Worm (Caenorhabditis elegans): ENCODE results near the gene W09C2.7.

The W09C2.7 gene

DNA sequence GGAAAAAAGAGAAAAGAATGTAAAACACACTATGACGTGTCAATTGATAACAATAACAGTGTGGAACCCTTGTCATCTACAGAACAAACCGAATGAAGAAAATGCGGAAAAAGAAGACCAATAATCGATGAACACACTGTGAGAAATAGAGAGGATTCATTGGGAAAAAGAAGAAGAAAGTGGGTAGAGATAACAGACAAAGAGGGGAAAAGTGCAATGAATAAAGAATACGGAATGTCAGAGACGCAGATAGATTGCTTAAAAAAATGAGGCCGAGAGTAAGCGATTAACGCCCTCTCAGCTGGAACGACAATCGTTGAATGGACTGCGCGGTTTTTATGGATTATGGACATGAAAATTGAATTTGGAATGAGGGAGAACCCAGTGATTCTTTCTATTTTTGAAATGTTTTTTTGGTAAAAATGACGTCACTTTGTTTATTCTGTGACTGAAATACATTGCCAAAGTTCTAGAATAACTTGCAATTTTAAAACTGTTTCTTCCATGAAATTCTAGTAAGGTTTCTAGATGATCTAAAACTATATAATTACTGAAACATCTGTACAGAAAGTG is 25.7 kb upstream of the W09C2.7 start, which contains the start of gene amph-1 (continued):
- TF ChIP-seq jun-1 (tag; optimal IDR thresholded peaks at IDR 0.05) (no peak), ZK546.5 (tag; optimal IDR thresholded peaks at IDR 0.05) (no peak), ztf-7 (tag; optimal IDR thresholded peaks at IDR 0.05) (no peak), php-3 (GFP tag; IDR thresholded peaks at IDR 0.05) (no peak), duxl-1 (tag; optimal IDR thresholded peaks at IDR 0.05; ENCODE audit: poor library complexity) (no peak), rbr-2 (tag; optimal IDR thresholded peaks at IDR 0.05) (no peak), T26A8.4 (GFP tag; IDR thresholded peaks at IDR 0.05) (no peak), hlh-30 (tag; optimal IDR thresholded peaks at IDR 0.05; ENCODE audit: insufficient read depth) (peak; percentile 28), hif-1 (tag; optimal IDR thresholded peaks at IDR 0.05) (no peak), madf-9 (GFP tag; conservative IDR thresholded peaks at IDR 0.05) (0 out of 2 replicates have a peak, but pooled peaks have one; percentile 6), dpl-1 (GFP tag; optimal IDR thresholded peaks at IDR 0.05) (no peak), skn-1 (tag; optimal IDR thresholded peaks at IDR 0.05) (no peak), dmd-8 (GFP tag; IDR thresholded peaks at IDR 0.05) (no peak), F49E8.2 (tag; optimal IDR thresholded peaks at IDR 0.05; ENCODE audit: borderline replicate concordance) (no peak), hlh-11 (tag; optimal IDR thresholded peaks at IDR 0.05) (peak; percentile 73), ceh-20 (GFP tag; IDR thresholded peaks at IDR 0.05) (no peak), ztf-11 (tag; optimal IDR thresholded peaks at IDR 0.05) (no peak)

DNA sequence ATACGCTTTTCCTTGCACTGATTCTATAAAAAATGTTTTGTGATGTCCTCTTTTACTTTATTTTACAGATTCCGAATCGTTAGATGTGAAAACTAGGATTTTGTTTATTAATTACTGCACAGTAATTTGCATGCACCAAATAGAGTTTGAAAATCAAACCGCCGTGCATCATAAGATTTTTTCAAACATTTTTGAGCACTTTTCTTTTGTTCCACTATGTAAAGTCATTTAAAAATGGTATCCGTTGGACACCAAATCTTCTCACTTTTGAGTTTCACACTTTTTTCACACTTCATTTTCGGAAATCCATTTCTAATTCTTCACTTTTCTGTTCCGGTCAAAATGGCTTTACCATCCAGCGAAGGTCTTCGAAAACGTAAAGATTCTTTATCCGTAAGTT is 21.0 kb upstream of the W09C2.7 start, which contains the start of gene degl-2:
TSS of gene degl-2 (plus strand) at position 301 of the 400 bp plus-strand sequence.
- TF ChIP-seq nhr-11 (tag; optimal IDR thresholded peaks at IDR 0.05) (no peak), pqm-1 (tag; optimal IDR thresholded peaks at IDR 0.05) (no peak), D1046.2 (GFP tag; IDR thresholded peaks at IDR 0.05) (no peak)

DNA sequence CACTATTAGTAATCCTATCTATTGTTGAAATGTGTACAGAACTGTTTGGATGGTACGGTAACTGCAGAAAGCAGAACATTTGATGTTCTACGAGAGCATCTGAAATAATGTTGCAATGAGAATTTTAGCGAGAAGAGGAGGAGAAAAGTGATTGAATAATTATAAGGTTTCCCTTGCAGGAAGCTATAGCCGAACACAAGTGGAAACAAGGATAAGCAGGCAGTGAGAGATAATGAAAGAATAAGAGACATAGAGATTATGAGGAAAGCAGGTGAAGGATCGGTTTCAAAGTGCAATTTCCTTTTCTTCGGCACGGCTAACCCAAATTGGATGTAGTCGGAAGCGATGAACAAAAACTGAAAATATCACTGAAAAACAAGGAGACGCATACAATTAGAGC is 19.8 kb upstream of the W09C2.7 start, which contains the start of gene del-2:
TSS of gene del-2 (minus strand) at position 101 of the 400 bp plus-strand sequence.
- TF ChIP-seq php-3 (GFP tag; IDR thresholded peaks at IDR 0.05) (no peak), F37D6.2 (tag; optimal IDR thresholded peaks at IDR 0.05) (no peak), spr-3 (GFP tag; optimal IDR thresholded peaks at IDR 0.05) (no peak), mep-1 (tag; optimal IDR thresholded peaks at IDR 0.05) (no peak), rbr-2 (tag; optimal IDR thresholded peaks at IDR 0.05) (no peak), nhr-11 (tag; optimal IDR thresholded peaks at IDR 0.05) (no peak), cey-2 (tag; optimal IDR thresholded peaks at IDR 0.05; ENCODE audit: borderline replicate concordance, insufficient read depth) (no peak), unc-39 (tag; optimal IDR thresholded peaks at IDR 0.05) (no peak), ceh-32 (tag; optimal IDR thresholded peaks at IDR 0.05; ENCODE audit: poor library complexity) (no peak), set-16 (GFP tag; IDR thresholded peaks at IDR 0.05) (no peak), zag-1 (tag; optimal IDR thresholded peaks at IDR 0.05) (no peak), Y75B8A.6 (GFP tag; IDR thresholded peaks at IDR 0.05) (no peak), F49E8.2 (tag; optimal IDR thresholded peaks at IDR 0.05; ENCODE audit: borderline replicate concordance) (no peak), attf-4 (tag; optimal IDR thresholded peaks at IDR 0.05) (no peak), aly-2 (tag; optimal IDR thresholded peaks at IDR 0.05) (no peak), mdl-1 (tag; optimal IDR thresholded peaks at IDR 0.05) (no peak), jun-1 (tag; optimal IDR thresholded peaks at IDR 0.05) (no peak), lin-1 (GFP tag; IDR thresholded peaks at IDR 0.05) (no peak), nhr-111 (GFP tag; optimal IDR thresholded peaks at IDR 0.05) (no peak), lin-15B (tag; optimal IDR thresholded peaks at IDR 0.05) (no peak)

DNA sequence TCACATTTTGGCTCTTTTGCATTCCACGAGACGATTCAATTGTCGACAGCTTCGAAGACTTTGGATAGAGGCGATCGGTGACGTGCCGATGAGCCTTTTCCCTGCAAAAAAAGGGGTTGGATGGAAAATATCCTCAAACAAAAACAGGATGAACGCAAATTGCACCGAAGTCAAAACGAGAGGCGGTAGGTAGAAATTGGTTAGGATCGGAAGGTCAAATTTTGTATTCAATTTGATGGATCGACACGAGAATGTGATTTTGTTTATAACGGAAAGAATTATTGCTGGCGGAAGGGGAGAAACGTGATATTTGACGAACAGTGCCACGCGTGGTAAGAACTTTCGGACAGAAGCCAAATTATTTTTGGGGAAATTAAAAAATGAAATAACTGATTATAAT is 12.7 kb upstream of the W09C2.7 start, which contains the start of gene mca-1:
TSS of gene mca-1 (minus strand) at position 101 of the 400 bp plus-strand sequence.
- TF ChIP-seq lsy-2 (tag; optimal IDR thresholded peaks at IDR 0.05) = no peak
- peak; percentile 3 for TF ChIP-seq aha-1 (tag)

Measured in whole organism, L4 larva.